Fruit fly (Drosophila melanogaster): ENCODE measurements around the gene Ada.

The Ada gene

DNA sequence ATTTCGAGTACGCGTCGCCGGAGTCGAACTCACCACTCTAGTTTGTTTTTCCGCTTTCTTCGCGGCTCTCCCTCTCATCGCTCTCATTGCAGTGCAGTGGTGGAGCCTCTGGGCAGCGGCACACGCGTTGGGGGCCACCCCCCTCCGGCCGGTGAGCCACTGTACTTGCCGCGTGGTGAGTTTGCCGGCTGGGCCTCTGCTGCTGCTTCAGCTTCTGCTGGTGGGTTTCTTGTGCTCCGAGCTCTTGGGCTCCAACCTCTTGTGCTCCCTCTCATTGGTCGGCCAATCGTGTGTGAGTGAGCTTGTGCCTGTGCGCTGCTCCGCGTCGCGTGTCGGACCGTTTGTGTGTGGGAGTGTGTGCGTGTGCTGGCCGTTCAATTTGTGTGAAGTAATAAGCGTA is 12.0 kb upstream of the Ada start (continued):
- TF ChIP-seq Trl (optimal IDR thresholded peaks at IDR 0.05) (peak; percentile 88 to 94), Trl (GFP tag; optimal IDR thresholded peaks at IDR 0.05) (peak; percentile 84), chn (GFP tag; optimal IDR thresholded peaks at IDR 0.05) (peak; percentile 73), ham (GFP tag; IDR thresholded peaks at IDR 0.05) (no peak), caup (GFP tag; optimal IDR thresholded peaks at IDR 0.05; ENCODE audit: severe bottlenecking) (peak; percentile 82), Side (GFP tag; optimal IDR thresholded peaks at IDR 0.05) (peak; percentile 71), Awh (GFP tag; IDR thresholded peaks at IDR 0.05) (no peak), fru (optimal IDR thresholded peaks at IDR 0.05) (no peak), jigr1 (GFP tag; IDR thresholded peaks at IDR 0.05) (no peak), CG11456 (GFP tag; IDR thresholded peaks at IDR 0.05) (no peak), salm (tag; optimal IDR thresholded peaks at IDR 0.05) (no peak), CG4404 (GFP tag; IDR thresholded peaks at IDR 0.05) (no peak), Lim3 (GFP tag; IDR thresholded peaks at IDR 0.05) (no peak), CG1529 (GFP tag; optimal IDR thresholded peaks at IDR 0.05) (no peak), CG16779 (GFP tag; IDR thresholded peaks at IDR 0.05) (no peak), dati (GFP tag; IDR thresholded peaks at IDR 0.05) (no peak), CTCF (GFP tag; optimal IDR thresholded peaks at IDR 0.05) (no peak), CG31365 (tag; optimal IDR thresholded peaks at IDR 0.05) (peak; percentile 35), CG1602 (GFP tag; optimal IDR thresholded peaks at IDR 0.05) (peak; percentile 7), E2f1 (GFP tag; IDR thresholded peaks at IDR 0.05) (no peak), Mad (GFP tag; optimal IDR thresholded peaks at IDR 0.05) (peak; percentile 59), ro (GFP tag; IDR thresholded peaks at IDR 0.05) (no peak), Scr (GFP tag; IDR thresholded peaks at IDR 0.05; ENCODE audit: partially characterized antibody) (no peak), CG15601 (tag; optimal IDR thresholded peaks at IDR 0.05) (no peak), unpg (GFP tag; optimal IDR thresholded peaks at IDR 0.05) (peak; percentile 34), kah (GFP tag; optimal IDR thresholded peaks at IDR 0.05) (peak; percentile 63), NC2β (GFP tag; optimal IDR thresholded peaks at IDR 0.05) (peak; percentile 39), CG7928 (GFP tag; optimal IDR thresholded peaks at IDR 0.05) (no peak), Rfx (GFP tag; IDR thresholded peaks at IDR 0.05) (no peak), CG7839 (tag; optimal IDR thresholded peaks at IDR 0.05) (peak; percentile 24), vnd (GFP tag; IDR thresholded peaks at IDR 0.05; ENCODE audit: partially characterized antibody) (no peak), CG6254 (GFP tag; optimal IDR thresholded peaks at IDR 0.05) (peak; percentile 17), CG18619 (GFP tag; optimal IDR thresholded peaks at IDR 0.05) (peak; percentile 12), dmrt99B (tag; optimal IDR thresholded peaks at IDR 0.05) (peak; percentile 33), CG1603 (tag; optimal IDR thresholded peaks at IDR 0.05) (peak; percentile 43), gfzf (GFP tag; optimal IDR thresholded peaks at IDR 0.05) (no peak), sd (tag; optimal IDR thresholded peaks at IDR 0.05) (peak; percentile 51), CG11723 (GFP tag; optimal IDR thresholded peaks at IDR 0.05) (peak; percentile 29), tgo (GFP tag; IDR thresholded peaks at IDR 0.05) (no peak), BtbVII (GFP tag; optimal IDR thresholded peaks at IDR 0.05) (peak; percentile 4), ftz-f1 (GFP tag; optimal IDR thresholded peaks at IDR 0.05) (peak; percentile 84), CkIIα-i1 (GFP tag; IDR thresholded peaks at IDR 0.05) (no peak), CG9932 (GFP tag; IDR thresholded peaks at IDR 0.05) (no peak), CG11247 (GFP tag; IDR thresholded peaks at IDR 0.05) (no peak), Med (GFP tag) (peak; percentile 97), wor (GFP tag; IDR thresholded peaks at IDR 0.05) (no peak), fd102C (GFP tag; optimal IDR thresholded peaks at IDR 0.05) (no peak), chm (GFP tag; IDR thresholded peaks at IDR 0.05) (no peak), gcm (GFP tag; optimal IDR thresholded peaks at IDR 0.05) (peak; percentile 67), Tbp (GFP tag; optimal IDR thresholded peaks at IDR 0.05) (no peak), Dad (GFP tag; optimal IDR thresholded peaks at IDR 0.05) (peak; percentile 28), Ets97D (GFP tag; optimal IDR thresholded peaks at IDR 0.05) (no peak), esg (GFP tag; conservative IDR thresholded peaks at IDR 0.05) (no peak), Doc3 (GFP tag; IDR thresholded peaks at IDR 0.05; ENCODE audit: partially characterized antibody) (no peak)
